Fruit fly (Drosophila melanogaster) whole organism, embryonic: Measurements from ENCODE around the gene CG4880.
A peak's percentile ranks its signal among the peaks of the same experiment; 100 is the strongest.

Experiments
- B-H2 ChIP-seq: fragments of 200-800 bp; sonication (Bioruptor generic); optimal IDR thresholded peaks from 2 replicates; lab custom pipeline; 2018; ENCODE audit warnings: missing biosample characterization, mild to moderate bottlenecking, missing genetic modification characterization
- CG10267 ChIP-seq: fragments of 200-800 bp; sonication (Bioruptor generic); optimal IDR thresholded peaks from 2 replicates; lab custom pipeline; 2018; ENCODE audit warnings: missing biosample characterization, mild to moderate bottlenecking, missing genetic modification characterization, moderate library complexity
- CG11696 ChIP-seq: fragments of 200-800 bp; sonication (Bioruptor generic); IDR thresholded peaks from 2 replicates; pipeline ENCODE4 v1.3.6; 2022; ENCODE audit warnings: missing biosample characterization, missing genetic modification characterization
- CG1529 ChIP-seq: fragments of 200-800 bp; sonication (Bioruptor generic); optimal IDR thresholded peaks from 3 replicates; lab custom pipeline; 2018; ENCODE audit warnings: missing biosample characterization, missing genetic modification characterization
- CG18764 ChIP-seq: fragments of 200-800 bp; sonication (Bioruptor generic); optimal IDR thresholded peaks from 3 replicates; lab custom pipeline; 2016; ENCODE audit warnings: missing biosample characterization, missing genetic modification characterization
- CG2199 ChIP-seq: fragments of 200-800 bp; sonication (Bioruptor generic); IDR thresholded peaks from 3 replicates; pipeline ENCODE4 v1.3.6; 2022; ENCODE audit warnings: missing biosample characterization, missing genetic modification characterization
- CG2712 ChIP-seq: fragments of 200-800 bp; optimal IDR thresholded peaks from 3 replicates; lab custom pipeline; 2019; ENCODE audit warnings: missing biosample characterization, mild to moderate bottlenecking, missing genetic modification characterization, moderate library complexity
- CG2875 ChIP-seq: fragments of 200-800 bp; sonication (Bioruptor generic); optimal IDR thresholded peaks from 2 replicates; lab custom pipeline; 2017; ENCODE audit warnings: missing biosample characterization, mild to moderate bottlenecking, missing genetic modification characterization, missing genetic modification reagents
- CG34224 ChIP-seq: fragments of 200-800 bp; sonication (Bioruptor generic); IDR thresholded peaks from 3 replicates; pipeline ENCODE4 v1.3.6; 2022; ENCODE audit warnings: missing biosample characterization, missing genetic modification characterization; ENCODE audit not compliant: partially characterized antibody
- CG34376 ChIP-seq: fragments of 200-800 bp; sonication (Bioruptor generic); optimal IDR thresholded peaks from 2 replicates; lab custom pipeline; 2018; ENCODE audit warnings: missing biosample characterization, mild to moderate bottlenecking, missing genetic modification characterization
- CG3726 ChIP-seq: fragments of 200-800 bp; sonication (Bioruptor generic); IDR thresholded peaks from 3 replicates; pipeline ENCODE4, ENCODE4 v1.3.6; 2022; ENCODE audit warnings: missing biosample characterization, missing genetic modification characterization
- CG4404 ChIP-seq: fragments of 200-800 bp; sonication (Bioruptor generic); IDR thresholded peaks from 2 replicates; pipeline ENCODE4 v1.3.6; 2022; ENCODE audit warnings: missing biosample characterization, missing genetic modification characterization
- CG6683 ChIP-seq: fragments of 200-800 bp; sonication (Bioruptor generic); optimal IDR thresholded peaks from 2 replicates; lab custom pipeline; 2017; ENCODE audit warnings: missing biosample characterization, mild to moderate bottlenecking, missing genetic modification characterization, missing genetic modification reagents
- CG6791 ChIP-seq: fragments of 200-800 bp; sonication (Bioruptor generic); IDR thresholded peaks from 3 replicates; pipeline ENCODE4 v1.3.6; 2022; ENCODE audit warnings: missing biosample characterization, missing genetic modification characterization; ENCODE audit not compliant: partially characterized antibody
- CG8089 ChIP-seq: fragments of 200-800 bp; sonication (Bioruptor generic); optimal IDR thresholded peaks from 3 replicates; lab custom pipeline; 2016; ENCODE audit warnings: missing biosample characterization, missing genetic modification characterization
- CG8388 ChIP-seq: fragments of 200-800 bp; sonication (Bioruptor generic); optimal IDR thresholded peaks from 2 replicates; lab custom pipeline; 2019; ENCODE audit warnings: missing biosample characterization, mild to moderate bottlenecking, missing genetic modification characterization, moderate library complexity
- CG9932 ChIP-seq: fragments of 200-800 bp; sonication (Bioruptor generic); IDR thresholded peaks from 2 replicates; pipeline ENCODE4 v1.3.6; 2022; ENCODE audit warnings: missing biosample characterization, missing genetic modification characterization
- CoRest ChIP-seq: fragments of 200-800 bp; sonication (Bioruptor generic); optimal IDR thresholded peaks from 3 replicates; lab custom pipeline; 2018; ENCODE audit warnings: missing biosample characterization, mild to moderate bottlenecking, missing genetic modification characterization, moderate library complexity
- Dbx ChIP-seq: fragments of 200-800 bp; sonication (Bioruptor generic); IDR thresholded peaks from 3 replicates; pipeline ENCODE4 v1.3.6; 2022; ENCODE audit warnings: missing biosample characterization, missing genetic modification characterization
- Dip2 ChIP-seq: fragments of 200-800 bp; sonication (Bioruptor generic); IDR thresholded peaks from 2 replicates; pipeline ENCODE4 v1.3.6; 2022; ENCODE audit warnings: missing biosample characterization, missing genetic modification characterization
- Dll ChIP-seq: fragments of 200-800 bp; sonication (Bioruptor generic); IDR thresholded peaks from 4 replicates; pipeline ENCODE4 v1.3.6; 2022; ENCODE audit warnings: missing biosample characterization, missing genetic modification characterization; ENCODE audit not compliant: partially characterized antibody
- Fer2 ChIP-seq: fragments of 200-800 bp; sonication (Bioruptor generic); optimal IDR thresholded peaks from 2 replicates; lab custom pipeline; 2018; ENCODE audit warnings: missing biosample characterization, mild to moderate bottlenecking, missing genetic modification characterization, moderate library complexity
- HLH4C ChIP-seq: fragments of 200-800 bp; sonication (Bioruptor generic); IDR thresholded peaks from 3 replicates; pipeline ENCODE4 v1.3.6; 2022; ENCODE audit warnings: missing biosample characterization, missing genetic modification characterization; ENCODE audit not compliant: partially characterized antibody
- HmgD ChIP-seq: fragments of 200-800 bp; sonication (Bioruptor generic); optimal IDR thresholded peaks from 3 replicates; lab custom pipeline; 2016; ENCODE audit warnings: missing biosample characterization, missing genetic modification characterization
- HmgZ ChIP-seq: fragments of 200-800 bp; sonication (Bioruptor generic); optimal IDR thresholded peaks from 2 replicates; lab custom pipeline; 2018; ENCODE audit warnings: missing biosample characterization, mild to moderate bottlenecking, missing genetic modification characterization
- Hr39 ChIP-seq: fragments of >200 bp; optimal IDR thresholded peaks from 2 replicates; lab custom pipeline; 2017
- MBD-R2 ChIP-seq: fragments of 200-800 bp; sonication (Bioruptor generic); IDR thresholded peaks from 2 replicates; pipeline ENCODE4 v1.3.6; 2022; ENCODE audit warnings: missing biosample characterization, missing genetic modification characterization
- Oaz ChIP-seq: fragments of 200-800 bp; sonication (Bioruptor generic); IDR thresholded peaks from 2 replicates; pipeline ENCODE4 v1.3.6; 2022; ENCODE audit warnings: missing biosample characterization, missing genetic modification characterization
- Sry-δ ChIP-seq: fragments of 200-800 bp; sonication (Bioruptor generic); optimal IDR thresholded peaks from 2 replicates; lab custom pipeline; 2016; ENCODE audit warnings: missing biosample characterization, missing genetic modification characterization
- Taf1 ChIP-seq: fragments of 200-800 bp; sonication (Bioruptor generic); IDR thresholded peaks from 2 replicates; pipeline ENCODE4 v1.3.6; 2022; ENCODE audit warnings: missing biosample characterization, missing genetic modification characterization
- ab ChIP-seq: fragments of 200-800 bp; sonication (Bioruptor generic); optimal IDR thresholded peaks from 2 replicates; lab custom pipeline; 2016; ENCODE audit warnings: missing biosample characterization, missing genetic modification characterization
- az2 ChIP-seq: fragments of 200-800 bp; sonication (Bioruptor generic); optimal IDR thresholded peaks from 3 replicates; lab custom pipeline; 2016; ENCODE audit warnings: missing biosample characterization, missing genetic modification characterization
- cwo ChIP-seq: fragments of 200-800 bp; sonication (Bioruptor generic); optimal IDR thresholded peaks from 3 replicates; lab custom pipeline; 2017; ENCODE audit warnings: missing biosample characterization, missing genetic modification characterization, mild to moderate bottlenecking, moderate library complexity, missing genetic modification reagents
- dati ChIP-seq: fragments of 200-800 bp; sonication (Bioruptor generic); IDR thresholded peaks from 2 replicates; pipeline ENCODE4 v1.3.6; 2022; ENCODE audit warnings: missing biosample characterization, missing genetic modification characterization
- en ChIP-seq: fragments of 200-800 bp; sonication (Bioruptor generic); optimal IDR thresholded peaks from 2 replicates; lab custom pipeline; 2016; ENCODE audit warnings: missing biosample characterization, missing genetic modification characterization
- esg ChIP-seq: fragments of 200-800 bp; sonication (Bioruptor generic); conservative IDR thresholded peaks from 2 replicates; pipeline ENCODE4 v1.3.6; 2022; ENCODE audit warnings: missing biosample characterization, missing genetic modification characterization
- exex ChIP-seq: fragments of 200-800 bp; sonication (Bioruptor generic); optimal IDR thresholded peaks from 4 replicates; lab custom pipeline; 2018; ENCODE audit warnings: missing biosample characterization, mild to moderate bottlenecking, missing genetic modification characterization, moderate library complexity
- gro ChIP-seq: fragments of 200-800 bp; sonication (Bioruptor generic); optimal IDR thresholded peaks from 2 replicates; lab custom pipeline; 2016; ENCODE audit warnings: missing biosample characterization, missing genetic modification characterization
- ham ChIP-seq: fragments of 200-800 bp; sonication (Bioruptor generic); IDR thresholded peaks from 2 replicates; pipeline ENCODE4 v1.3.6; 2022; ENCODE audit warnings: missing biosample characterization, missing genetic modification characterization
- hbn ChIP-seq: fragments of 200-800 bp; sonication (Bioruptor generic); IDR thresholded peaks from 2 replicates; pipeline ENCODE4 v1.3.6; 2022; ENCODE audit warnings: missing biosample characterization, missing genetic modification characterization; ENCODE audit not compliant: partially characterized antibody
- kah ChIP-seq: fragments of 200-800 bp; sonication (Bioruptor generic); optimal IDR thresholded peaks from 2 replicates; lab custom pipeline; 2018; ENCODE audit warnings: missing biosample characterization, mild to moderate bottlenecking, missing genetic modification characterization
- kay ChIP-seq: fragments of 200-800 bp; sonication (Bioruptor generic); optimal IDR thresholded peaks from 2 replicates; lab custom pipeline; 2016; ENCODE audit warnings: missing biosample characterization, missing genetic modification characterization
- knrl ChIP-seq: fragments of 200-800 bp; sonication (Bioruptor generic); IDR thresholded peaks from 3 replicates; pipeline ENCODE4 v1.3.6; 2022; ENCODE audit warnings: missing biosample characterization, missing genetic modification characterization; ENCODE audit not compliant: partially characterized antibody
- lilli ChIP-seq: fragments of 200-800 bp; sonication (Bioruptor generic); optimal IDR thresholded peaks from 3 replicates; lab custom pipeline; 2016; ENCODE audit warnings: missing biosample characterization, missing genetic modification characterization
- lov ChIP-seq, 2 experiments: fragments of 200-800 bp in 1 of 2; fragments of >200 bp in 1 of 2; sonication (Bioruptor generic) in 1 of 2; IDR thresholded peaks in 1 of 2; optimal IDR thresholded peaks in 1 of 2; 2 replicates in 1 of 2; 3 replicates in 1 of 2; pipeline versions ENCODE4 v1.3.6 to Lab custom; 2017 to 2022; ENCODE audit warnings: missing biosample characterization in 1 of 2, missing genetic modification characterization in 1 of 2
- sens ChIP-seq: fragments of 200-800 bp; sonication (Bioruptor generic); peaks from one replicate; lab custom pipeline; 2016; ENCODE audit warnings: missing biosample characterization, missing genetic modification characterization
- sima ChIP-seq: fragments of 200-800 bp; sonication (Bioruptor generic); optimal IDR thresholded peaks from 2 replicates; lab custom pipeline; 2016; ENCODE audit warnings: missing biosample characterization, missing genetic modification characterization
- sisA ChIP-seq: fragments of 200-800 bp; sonication (Bioruptor generic); IDR thresholded peaks from 2 replicates; pipeline ENCODE4 v1.3.6; 2022; ENCODE audit warnings: missing biosample characterization, missing genetic modification characterization
- sna ChIP-seq: fragments of 200-800 bp; sonication (Bioruptor generic); IDR thresholded peaks from 2 replicates; pipeline ENCODE4 v1.3.6; 2022; ENCODE audit warnings: missing biosample characterization, missing genetic modification characterization; ENCODE audit not compliant: partially characterized antibody
- sug ChIP-seq: fragments of 200-800 bp; optimal IDR thresholded peaks from 2 replicates; lab custom pipeline; 2019; ENCODE audit warnings: missing biosample characterization, mild to moderate bottlenecking, missing genetic modification characterization, moderate library complexity
- wek ChIP-seq: fragments of 200-800 bp; sonication (Bioruptor generic); optimal IDR thresholded peaks from 3 replicates; lab custom pipeline; 2018; ENCODE audit warnings: missing biosample characterization, mild to moderate bottlenecking, missing genetic modification characterization, moderate library complexity
- zfh2 ChIP-seq: fragments of 200-800 bp; sonication (Bioruptor generic); optimal IDR thresholded peaks from 2 replicates; lab custom pipeline; 2016; ENCODE audit warnings: missing biosample characterization, missing genetic modification characterization

CG4880 gene

DNA sequence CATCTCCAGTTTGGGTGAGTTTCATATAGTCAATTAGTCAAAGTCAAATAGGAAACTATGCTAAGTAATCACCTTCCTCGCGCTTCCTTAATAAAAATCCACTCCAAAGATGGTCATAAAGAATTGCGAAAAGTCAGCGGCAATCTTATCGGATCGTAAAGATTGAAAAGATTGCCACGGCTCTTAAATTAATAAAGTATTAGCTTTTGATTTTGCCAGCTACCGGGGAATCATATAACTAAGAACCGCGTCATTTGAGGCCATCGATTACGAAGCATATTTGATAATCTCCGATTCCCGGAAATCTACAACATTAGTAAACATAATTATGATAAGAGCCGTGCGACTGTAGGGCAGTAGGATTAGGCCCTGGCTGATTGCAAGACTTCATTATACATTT lies 47.8 kb downstream of the CG4880 start:
- no peak for TF ChIP-seq CG2712 (tag; lab: Kevin White, UChicago)
- no peak for TF ChIP-seq CG2875 (GFP tag; lab: Kevin White, UChicago)
- TF ChIP-seq knrl (GFP tag; lab: Robert Waterston, UW) = no peak
- no peak for TF ChIP-seq CG2199 (GFP tag; lab: Robert Waterston, UW)
- TF ChIP-seq CG34376 (GFP tag; lab: Kevin White, UChicago) = peak; percentile 12
- peak; percentile 99 for TF ChIP-seq exex (tag; lab: Kevin White, UChicago)
- TF ChIP-seq gro (GFP tag; lab: Kevin White, UChicago) = peak; percentile 72
- TF ChIP-seq sima (GFP tag; lab: Kevin White, UChicago) = no peak
- TF ChIP-seq sug = peak; percentile 44
- no peak for TF ChIP-seq CG9932 (GFP tag; lab: Robert Waterston, UW)
- TF ChIP-seq sens (GFP tag; lab: Kevin White, UChicago) = no peak
- TF ChIP-seq kah (GFP tag; lab: Kevin White, UChicago) = no peak
- no peak for TF ChIP-seq kay (GFP tag; lab: Kevin White, UChicago)
- no peak for TF ChIP-seq CoRest (tag; lab: Kevin White, UChicago)
- no peak for TF ChIP-seq wek (GFP tag; lab: Kevin White, UChicago)
- no peak for TF ChIP-seq CG6791 (GFP tag; lab: Robert Waterston, UW)
- TF ChIP-seq ham (GFP tag; lab: Robert Waterston, UW) = no peak
- no peak for TF ChIP-seq cwo (GFP tag; lab: Kevin White, UChicago)
- no peak for TF ChIP-seq CG4404
- TF ChIP-seq CG10267 (tag; lab: Kevin White, UChicago) = no peak
- TF ChIP-seq CG1529 (GFP tag; lab: Kevin White, UChicago) = no peak
- no peak for TF ChIP-seq Hr39
- no peak for TF ChIP-seq HmgZ
- no peak for TF ChIP-seq Oaz
- TF ChIP-seq CG18764 = no peak
- TF ChIP-seq en (GFP tag; lab: Kevin White, UChicago) = no peak
- TF ChIP-seq esg (GFP tag; lab: Robert Waterston, UW) = no peak
- TF ChIP-seq B-H2 (GFP tag; lab: Kevin White, UChicago) = peak; percentile 30
- TF ChIP-seq Fer2 (tag; lab: Kevin White, UChicago) = no peak
- TF ChIP-seq Dbx = no peak
- no peak for TF ChIP-seq CG11696 (GFP tag; lab: Robert Waterston, UW)
- no peak for TF ChIP-seq az2 (GFP tag; lab: Kevin White, UChicago)
- TF ChIP-seq lov (optimal IDR thresholded peaks at IDR 0.05; lab: Kevin White, UChicago) = no peak
- no peak for TF ChIP-seq lov (GFP tag; IDR thresholded peaks at IDR 0.05; lab: Robert Waterston, UW)
- TF ChIP-seq CG6683 (GFP tag; lab: Kevin White, UChicago) = no peak
- TF ChIP-seq HmgD (GFP tag; lab: Kevin White, UChicago) = no peak
- TF ChIP-seq Taf1 (GFP tag; lab: Robert Waterston, UW) = no peak
- no peak for TF ChIP-seq CG3726
- no peak for TF ChIP-seq CG8089 (GFP tag; lab: Kevin White, UChicago)

DNA sequence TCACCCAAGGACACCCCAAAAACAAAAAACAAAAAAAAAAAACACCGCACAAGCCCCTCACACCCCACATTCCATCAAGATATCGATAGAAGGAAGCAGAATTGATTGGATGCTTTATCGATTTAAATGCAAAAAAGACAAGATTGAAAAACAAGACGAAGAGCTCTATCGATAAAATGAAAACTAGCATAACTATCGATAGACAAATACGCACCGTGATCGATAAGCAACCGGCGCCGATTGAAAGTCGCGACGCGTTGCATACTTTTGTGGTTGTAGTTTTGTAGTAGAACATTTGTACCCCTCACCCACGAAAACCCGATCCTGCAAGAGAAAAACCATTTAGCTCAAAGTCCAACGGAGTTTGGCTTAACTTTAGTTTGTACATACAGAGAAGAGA lies 50.1 kb downstream of the CG4880 start:
- TF ChIP-seq zfh2 (no peak), hbn (GFP tag; lab: Robert Waterston, UW) (0 out of 2 replicates have a peak, but pooled peaks have one; percentile 27), knrl (GFP tag; lab: Robert Waterston, UW) (peak; percentile 38; the same call in 2 of the 3 replicates), sna (GFP tag; lab: Robert Waterston, UW) (peak; percentile 31; the same call in 1 of the 2 replicates), ab (GFP tag; lab: Kevin White, UChicago) (no peak), Sry-δ (GFP tag; lab: Kevin White, UChicago) (peak; percentile 34), dati (GFP tag; lab: Robert Waterston, UW) (no peak), HLH4C (peak; percentile 64), MBD-R2 (GFP tag; lab: Robert Waterston, UW) (no peak), CG8388 (no peak), sisA (GFP tag; lab: Robert Waterston, UW) (no peak), Dll (GFP tag; lab: Robert Waterston, UW) (peak; percentile 69), Fer2 (tag; lab: Kevin White, UChicago) (no peak), lilli (GFP tag; lab: Kevin White, UChicago) (no peak), CG34224 (GFP tag; lab: Robert Waterston, UW) (peak; percentile 30; the same call in 2 of the 3 replicates), Dip2 (GFP tag; lab: Robert Waterston, UW) (no peak)
